Fruit fly (Drosophila melanogaster): ENCODE measurements around the gene Tengl2.

Gene Tengl2

dm6 chr2L:2201107-2201561 lies 38.0 kb downstream of the Tengl2 start (continued):
- TF ChIP-seq HLH54F (GFP tag; optimal IDR thresholded peaks at IDR 0.05) (peak; percentile 33), CG11560 (tag; IDR thresholded peaks at IDR 0.05) (no peak), sens-2 (GFP tag; IDR thresholded peaks at IDR 0.05) (no peak), aop (GFP tag; IDR thresholded peaks at IDR 0.05) (peak; percentile 73; the same call in 1 of the 2 replicates), bowl (GFP tag; IDR thresholded peaks at IDR 0.05) (no peak), Sry-δ (GFP tag; optimal IDR thresholded peaks at IDR 0.05) (no peak), NK7.1 (GFP tag; optimal IDR thresholded peaks at IDR 0.05) (peak; percentile 28), ttk (GFP tag; IDR thresholded peaks at IDR 0.05) (peak; percentile 45), luna (GFP tag; optimal IDR thresholded peaks at IDR 0.05) (no peak), NfI (GFP tag; optimal IDR thresholded peaks at IDR 0.05) (peak; percentile 79), crp (GFP tag; optimal IDR thresholded peaks at IDR 0.05) (peak in 1 of 2 experiments; percentile 40), Asciz (GFP tag; optimal IDR thresholded peaks at IDR 0.05) (peak; percentile 95), dati (GFP tag; IDR thresholded peaks at IDR 0.05) (0 out of 2 replicates have a peak, but pooled peaks have one; percentile 7), tio (GFP tag; optimal IDR thresholded peaks at IDR 0.05) (peak; percentile 84), CG2875 (GFP tag; optimal IDR thresholded peaks at IDR 0.05) (peak; percentile 89), HmgD (GFP tag; optimal IDR thresholded peaks at IDR 0.05) (no peak), grn (GFP tag; optimal IDR thresholded peaks at IDR 0.05) (peak; percentile 49), crol (GFP tag; IDR thresholded peaks at IDR 0.05) (peak; percentile 95), CkIIα-i1 (GFP tag; IDR thresholded peaks at IDR 0.05) (no peak), repo (GFP tag; optimal IDR thresholded peaks at IDR 0.05) (peak; percentile 50), CG2120 (GFP tag; optimal IDR thresholded peaks at IDR 0.05) (no peak), zfh2 (GFP tag; optimal IDR thresholded peaks at IDR 0.05) (no peak), dimm (GFP tag; IDR thresholded peaks at IDR 0.05) (0 out of 2 replicates have a peak, but pooled peaks have one; percentile 31), CG1024 (GFP tag; IDR thresholded peaks at IDR 0.05) (peak; percentile 32; the same call in 1 of the 2 replicates), otp (GFP tag; IDR thresholded peaks at IDR 0.05) (peak; percentile 83), ERR (GFP tag; optimal IDR thresholded peaks at IDR 0.05) (peak; percentile 24), CG5953 (GFP tag; IDR thresholded peaks at IDR 0.05) (0 out of 2 replicates have a peak, but pooled peaks have one; percentile 39), Opbp (GFP tag; IDR thresholded peaks at IDR 0.05; ENCODE audit: partially characterized antibody) (no peak), NC2β (GFP tag; optimal IDR thresholded peaks at IDR 0.05) (peak; percentile 73), CG18619 (GFP tag; optimal IDR thresholded peaks at IDR 0.05) (peak; percentile 74), Max (GFP tag; optimal IDR thresholded peaks at IDR 0.05) (peak; percentile 81), CG7928 (GFP tag; optimal IDR thresholded peaks at IDR 0.05) (no peak), Trl (optimal IDR thresholded peaks at IDR 0.05) (peak in 1 of 2 experiments; percentile 43), Trl (GFP tag; optimal IDR thresholded peaks at IDR 0.05) (peak; percentile 69), Optix (GFP tag; IDR thresholded peaks at IDR 0.05) (peak; percentile 75), CG14710 (tag; optimal IDR thresholded peaks at IDR 0.05) (peak; percentile 95), tup (GFP tag; optimal IDR thresholded peaks at IDR 0.05) (peak; percentile 64), Mad (GFP tag; optimal IDR thresholded peaks at IDR 0.05) (peak; percentile 42), wor (GFP tag; IDR thresholded peaks at IDR 0.05) (peak; percentile 71), CG6689 (GFP tag; IDR thresholded peaks at IDR 0.05) (peak; percentile 78), sob (GFP tag; IDR thresholded peaks at IDR 0.05) (no peak), CG14014 (GFP tag; IDR thresholded peaks at IDR 0.05) (0 out of 2 replicates have a peak, but pooled peaks have one; percentile 29), Poxn (GFP tag; IDR thresholded peaks at IDR 0.05) (no peak), CG18599 (GFP tag; optimal IDR thresholded peaks at IDR 0.05) (peak; percentile 65), Lim3 (GFP tag; IDR thresholded peaks at IDR 0.05) (no peak; the same call in 1 of the 2 replicates), Usf (GFP tag; optimal IDR thresholded peaks at IDR 0.05) (peak; percentile 67), CG12299 (tag; optimal IDR thresholded peaks at IDR 0.05) (peak; percentile 64), usp (GFP tag; optimal IDR thresholded peaks at IDR 0.05) (no peak), CG1792 (GFP tag; optimal IDR thresholded peaks at IDR 0.05) (peak; percentile 39), CG7987 (GFP tag; optimal IDR thresholded peaks at IDR 0.05) (peak; percentile 59), Doc3 (GFP tag; IDR thresholded peaks at IDR 0.05; ENCODE audit: partially characterized antibody) (no peak), fru (optimal IDR thresholded peaks at IDR 0.05) (no peak)
